Fruit fly (Drosophila melanogaster): ENCODE results near the gene CG44227.
A peak's percentile ranks its signal among the peaks of the same experiment; 100 is the strongest.

The CG44227 gene

DNA sequence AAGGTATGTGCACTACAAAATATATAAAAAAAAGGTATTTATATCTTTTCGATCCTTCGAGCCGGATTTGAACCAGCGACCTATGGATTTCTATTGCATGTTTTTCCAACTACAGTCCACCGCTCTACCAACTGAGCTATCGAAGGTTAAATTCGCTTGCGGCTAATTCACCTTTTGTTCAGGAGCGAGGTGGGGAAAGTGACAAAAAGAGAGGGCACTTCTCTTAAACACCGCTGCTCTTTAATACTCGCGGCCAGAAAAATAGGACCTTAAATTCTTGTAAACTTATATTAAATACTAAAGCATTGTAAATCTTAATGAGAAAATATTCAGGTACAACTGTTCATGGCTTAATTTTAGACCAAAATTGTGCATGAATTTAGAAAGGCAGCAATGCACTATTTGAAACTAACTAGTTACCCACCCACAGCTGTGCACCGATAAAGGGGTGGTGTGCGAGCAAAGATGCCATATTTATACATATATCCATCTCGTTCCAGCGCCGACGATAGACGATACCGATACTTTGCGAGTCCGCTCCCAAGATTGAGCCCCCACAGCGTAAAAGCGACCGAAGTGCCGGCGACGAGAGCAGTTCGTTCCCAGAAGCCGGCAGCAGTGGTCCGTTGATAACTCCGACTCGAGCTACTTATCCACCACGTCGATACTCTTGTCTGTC is 15.8 kb downstream of the CG44227 start (continued):
- TF ChIP-seq CrebB (tag; optimal IDR thresholded peaks at IDR 0.05), result peak; percentile 98
- TF ChIP-seq B-H1 (GFP tag; IDR thresholded peaks at IDR 0.05), result peak; percentile 95
- peak; percentile 96 for TF ChIP-seq CG10366 (GFP tag; IDR thresholded peaks at IDR 0.05)
- peak; percentile 94 for TF ChIP-seq CG10959 (GFP tag; IDR thresholded peaks at IDR 0.05)
- no peak for TF ChIP-seq CG8478 (optimal IDR thresholded peaks at IDR 0.05)
- peak; percentile 87 for TF ChIP-seq CG7357 (GFP tag; IDR thresholded peaks at IDR 0.05)
- TF ChIP-seq CG2678 (tag; optimal IDR thresholded peaks at IDR 0.05), result peak; percentile 98
- peak; percentile 84; the same call in 1 of the 2 replicates for TF ChIP-seq Lim3 (GFP tag; IDR thresholded peaks at IDR 0.05)
- peak; percentile 85 for TF ChIP-seq CG6175 (GFP tag; IDR thresholded peaks at IDR 0.05)
- TF ChIP-seq Rfx (GFP tag; IDR thresholded peaks at IDR 0.05), result peak; percentile 97
- TF ChIP-seq tin (GFP tag; optimal IDR thresholded peaks at IDR 0.05), result peak; percentile 98
- TF ChIP-seq C15 (GFP tag; IDR thresholded peaks at IDR 0.05), result peak; percentile 94
- TF ChIP-seq CG10147 (GFP tag; optimal IDR thresholded peaks at IDR 0.05), result peak; percentile 97
- peak; percentile 96 for TF ChIP-seq rib (GFP tag; IDR thresholded peaks at IDR 0.05)
- peak; percentile 96 for TF ChIP-seq Six4 (GFP tag; optimal IDR thresholded peaks at IDR 0.05)
- TF ChIP-seq CG34422 (GFP tag; IDR thresholded peaks at IDR 0.05), result peak; percentile 97
- TF ChIP-seq CG12659 (GFP tag; optimal IDR thresholded peaks at IDR 0.05), result peak; percentile 99
- TF ChIP-seq CG9727 (GFP tag; optimal IDR thresholded peaks at IDR 0.05), result peak; percentile 99
- peak; percentile 98 for TF ChIP-seq nmo (GFP tag; optimal IDR thresholded peaks at IDR 0.05)
- TF ChIP-seq CG15269 (tag; optimal IDR thresholded peaks at IDR 0.05), result peak; percentile 98
- TF ChIP-seq gcm (GFP tag; optimal IDR thresholded peaks at IDR 0.05), result peak; percentile 99
- peak; percentile 69 for TF ChIP-seq CTCF (GFP tag; optimal IDR thresholded peaks at IDR 0.05)
- TF ChIP-seq hbn (GFP tag; IDR thresholded peaks at IDR 0.05; ENCODE audit: partially characterized antibody), result peak; percentile 65; the same call in 1 of the 2 replicates
- peak; percentile 94 to 97 for TF ChIP-seq Pdp1 (GFP tag; optimal IDR thresholded peaks at IDR 0.05)
- TF ChIP-seq CG16813 (GFP tag; IDR thresholded peaks at IDR 0.05; ENCODE audit: partially characterized antibody), result peak; percentile 71
- TF ChIP-seq PHDP (tag; optimal IDR thresholded peaks at IDR 0.05), result peak; percentile 99
- no peak for TF ChIP-seq prd (optimal IDR thresholded peaks at IDR 0.05)
- peak; percentile 97 for TF ChIP-seq prd (GFP tag; IDR thresholded peaks at IDR 0.05)
- peak; percentile 98 for TF ChIP-seq Drgx (GFP tag; IDR thresholded peaks at IDR 0.05)
- TF ChIP-seq CG30403 (GFP tag; optimal IDR thresholded peaks at IDR 0.05), result peak; percentile 98
- peak; percentile 95 for TF ChIP-seq her (GFP tag; optimal IDR thresholded peaks at IDR 0.05)
- peak; percentile 96 for TF ChIP-seq MTF-1 (GFP tag; optimal IDR thresholded peaks at IDR 0.05; ENCODE audit: borderline replicate concordance)
- peak; percentile 99 for TF ChIP-seq HHEX (GFP tag; optimal IDR thresholded peaks at IDR 0.05)
- TF ChIP-seq Dad (GFP tag; optimal IDR thresholded peaks at IDR 0.05), result peak; percentile 97
- TF ChIP-seq Bteb2 (GFP tag; optimal IDR thresholded peaks at IDR 0.05), result peak; percentile 97
- TF ChIP-seq Asciz (GFP tag; optimal IDR thresholded peaks at IDR 0.05), result peak; percentile 97
- peak; percentile 72 for TF ChIP-seq Dref (GFP tag; IDR thresholded peaks at IDR 0.05)
- TF ChIP-seq Camta (GFP tag; optimal IDR thresholded peaks at IDR 0.05), result peak; percentile 96
- peak; percentile 88 for TF ChIP-seq psq (GFP tag; optimal IDR thresholded peaks at IDR 0.05)
- peak; percentile 80 for TF ChIP-seq CG14965 (GFP tag; optimal IDR thresholded peaks at IDR 0.05; ENCODE audit: borderline replicate concordance)
- TF ChIP-seq CG8359 (GFP tag; optimal IDR thresholded peaks at IDR 0.05; ENCODE audit: borderline replicate concordance), result peak; percentile 92
- peak; percentile 72; the same call in 2 of the 4 replicates for TF ChIP-seq Dll (GFP tag; IDR thresholded peaks at IDR 0.05; ENCODE audit: partially characterized antibody)
- peak; percentile 97 for TF ChIP-seq Spps (tag; optimal IDR thresholded peaks at IDR 0.05)
- peak; percentile 92 for TF ChIP-seq dm (GFP tag; optimal IDR thresholded peaks at IDR 0.05)
- TF ChIP-seq dimm (GFP tag; IDR thresholded peaks at IDR 0.05), result peak; percentile 82
- peak; percentile 88 for TF ChIP-seq YL-1 (GFP tag; optimal IDR thresholded peaks at IDR 0.05)
- peak; percentile 98 for TF ChIP-seq Hand (GFP tag; optimal IDR thresholded peaks at IDR 0.05)
- TF ChIP-seq cato (GFP tag; optimal IDR thresholded peaks at IDR 0.05; ENCODE audit: borderline replicate concordance), result peak; percentile 93
- peak; percentile 94 for TF ChIP-seq Mes4 (GFP tag; optimal IDR thresholded peaks at IDR 0.05)
- peak; percentile 86 for TF ChIP-seq exex (tag; optimal IDR thresholded peaks at IDR 0.05)
